Fruit fly (Drosophila melanogaster): ENCODE measurements around the gene CG42832.

CG42832 gene

DNA sequence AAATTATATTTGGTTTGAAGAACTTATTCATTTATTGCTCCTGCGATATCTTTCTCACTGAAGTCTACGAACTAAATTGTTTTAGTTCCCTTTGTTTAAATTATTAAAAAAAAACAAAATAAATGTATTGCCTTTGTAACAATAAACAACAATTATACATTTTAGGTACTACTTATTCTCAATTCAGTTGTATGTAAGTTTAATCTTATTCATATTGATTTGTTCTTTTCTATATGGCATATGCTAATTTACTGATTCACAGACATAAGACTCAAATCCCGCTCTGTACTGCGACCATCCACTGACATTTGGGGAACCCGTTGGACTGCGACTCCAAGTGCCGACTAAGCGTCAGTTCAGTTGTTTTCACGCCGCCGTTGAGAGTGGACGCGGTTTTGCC is 21.2 kb downstream of the CG42832 start, which contains the start of gene CG32091:
Gene CG32091 (plus strand): TSS at position 301 of the 400 bp plus-strand sequence.
- TF ChIP-seq psq (optimal IDR thresholded peaks at IDR 0.05) (no peak), insv (optimal IDR thresholded peaks at IDR 0.05) (no peak), h (optimal IDR thresholded peaks at IDR 0.05) (no peak), Myc (optimal IDR thresholded peaks at IDR 0.05) (no peak), ttk (optimal IDR thresholded peaks at IDR 0.05) (no peak), Sin3A (optimal IDR thresholded peaks at IDR 0.05) (no peak)

DNA sequence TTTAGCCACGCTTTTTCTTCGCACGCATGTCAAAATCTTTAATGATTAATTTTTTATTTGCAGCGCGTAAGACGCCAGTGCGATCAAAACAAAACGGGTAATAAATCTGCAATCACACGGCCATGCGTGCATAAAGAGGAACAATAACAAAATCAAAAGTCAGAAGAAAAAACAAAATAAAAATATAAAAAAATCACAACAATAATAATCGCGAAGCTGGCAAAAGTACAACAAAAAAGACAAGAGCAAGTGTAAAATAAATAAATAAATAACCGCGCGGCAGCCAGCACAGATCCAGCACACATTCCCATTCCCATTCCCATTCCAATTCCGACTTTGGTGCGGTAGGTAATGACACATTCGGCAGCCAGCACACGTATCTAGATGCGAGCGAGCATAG is 24.6 kb downstream of the CG42832 start:
- TF ChIP-seq ttk (optimal IDR thresholded peaks at IDR 0.05) (no peak), Sin3A (optimal IDR thresholded peaks at IDR 0.05) (no peak), h (optimal IDR thresholded peaks at IDR 0.05) (no peak), insv (optimal IDR thresholded peaks at IDR 0.05) (no peak), Myc (optimal IDR thresholded peaks at IDR 0.05) (no peak), psq (optimal IDR thresholded peaks at IDR 0.05) (no peak)

DNA sequence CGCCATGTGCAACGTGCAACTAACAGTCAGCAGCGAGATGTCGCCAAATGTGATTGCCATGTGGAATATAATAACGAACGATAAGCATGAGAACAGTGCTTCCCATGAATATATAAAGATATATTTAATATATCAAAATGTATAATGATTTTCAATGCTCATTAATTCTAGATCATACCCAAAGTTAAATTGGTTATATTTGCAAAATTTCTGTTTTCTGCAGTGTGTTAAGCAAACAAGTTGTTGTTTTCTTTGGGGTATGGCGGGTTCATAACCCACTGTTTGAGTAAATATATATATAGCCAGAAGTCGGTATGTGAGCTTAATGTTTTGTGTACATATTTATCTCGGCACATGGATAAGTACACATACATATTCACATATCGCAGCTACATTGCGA is 26.9 kb downstream of the CG42832 start:
- TF ChIP-seq psq (optimal IDR thresholded peaks at IDR 0.05) (no peak), Sin3A (optimal IDR thresholded peaks at IDR 0.05) (no peak)

DNA sequence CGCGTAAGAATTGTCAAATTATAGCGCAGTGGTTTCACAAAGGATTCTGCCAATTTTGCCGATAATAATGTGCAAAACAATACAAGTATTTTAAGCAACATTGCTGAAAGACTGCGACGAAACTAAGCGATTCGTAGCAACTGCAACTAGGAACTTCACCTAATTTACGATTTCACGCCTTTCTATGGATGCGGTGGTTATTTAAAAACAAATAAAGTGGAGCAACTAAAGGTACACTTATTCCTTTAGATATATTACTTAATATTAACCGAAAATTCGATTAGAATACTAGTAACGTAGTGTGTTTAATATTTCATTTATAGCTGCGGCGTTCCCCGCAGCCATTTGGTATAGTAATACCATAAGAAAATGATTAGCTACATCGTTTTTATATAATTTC is 36.0 kb downstream of the CG42832 start, which contains the start of gene CG6071:
Gene CG6071 (minus strand): TSS at position 101 of the 400 bp plus-strand sequence.
- TF ChIP-seq Sin3A (optimal IDR thresholded peaks at IDR 0.05) (no peak), Myc (optimal IDR thresholded peaks at IDR 0.05) (no peak), ttk (optimal IDR thresholded peaks at IDR 0.05) (no peak), insv (optimal IDR thresholded peaks at IDR 0.05) (no peak), h (optimal IDR thresholded peaks at IDR 0.05) (no peak), psq (optimal IDR thresholded peaks at IDR 0.05) (no peak)

DNA sequence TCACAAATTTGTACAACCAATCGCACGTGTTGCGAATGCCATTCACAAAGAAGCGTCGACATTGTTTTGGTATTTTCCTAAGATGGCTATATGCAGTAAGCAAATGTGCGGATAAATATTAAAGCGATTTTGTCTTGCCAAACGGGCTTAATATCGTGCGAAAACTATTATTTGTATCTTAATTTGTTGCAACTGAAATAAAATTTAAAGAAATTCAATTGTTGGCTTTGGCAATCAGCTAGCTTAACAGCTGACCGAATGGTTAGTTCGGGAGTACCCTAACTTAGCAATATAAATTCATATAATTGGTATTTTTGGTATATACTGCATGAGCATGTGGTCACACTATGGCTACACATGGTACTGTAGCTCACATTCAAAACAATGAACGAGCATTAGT is 38.5 kb downstream of the CG42832 start, which contains the start of the genes RIOK1 and Polr3H:
Gene RIOK1 (minus strand): TSS at position 65 of the 400 bp plus-strand sequence.
Gene Polr3H (plus strand): TSS at position 347 of the 400 bp plus-strand sequence.
- TF ChIP-seq psq (optimal IDR thresholded peaks at IDR 0.05) (no peak), Myc (optimal IDR thresholded peaks at IDR 0.05) (no peak), ttk (optimal IDR thresholded peaks at IDR 0.05) (no peak), h (optimal IDR thresholded peaks at IDR 0.05) (no peak), Sin3A (optimal IDR thresholded peaks at IDR 0.05) (no peak), insv (optimal IDR thresholded peaks at IDR 0.05) (no peak)

DNA sequence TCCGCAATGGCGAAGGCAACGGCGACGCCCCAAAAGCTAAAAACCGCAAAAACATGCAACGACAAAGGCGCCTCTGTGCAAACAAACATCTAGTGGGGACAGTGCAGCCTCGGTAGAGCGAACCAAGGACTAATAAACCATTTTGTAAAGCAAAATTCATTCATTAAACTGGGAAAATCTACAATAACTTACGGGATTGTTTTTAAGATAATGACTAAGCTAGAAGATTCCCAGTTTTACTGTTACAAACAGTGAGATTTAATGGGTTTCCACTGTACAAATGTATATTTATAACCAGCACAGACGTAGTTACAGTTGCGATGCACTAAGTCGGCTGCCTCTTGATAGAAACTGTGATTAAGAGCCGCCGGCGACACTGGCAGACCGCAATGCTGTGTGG is 46.3 kb downstream of the CG42832 start:
- no peak for TF ChIP-seq insv (optimal IDR thresholded peaks at IDR 0.05)
- no peak for TF ChIP-seq ttk (optimal IDR thresholded peaks at IDR 0.05)
- no peak for TF ChIP-seq h (optimal IDR thresholded peaks at IDR 0.05)
- TF ChIP-seq psq (optimal IDR thresholded peaks at IDR 0.05) = no peak
- no peak for TF ChIP-seq Myc (optimal IDR thresholded peaks at IDR 0.05)
- TF ChIP-seq Sin3A (optimal IDR thresholded peaks at IDR 0.05) = no peak
